Worm (Caenorhabditis elegans) whole organism, young adult: ENCODE measurements around the gene letm-1.

ENCODE experiments used
- C17E4.6 ChIP-seq: fragments of 200-800 bp; sonication (Bioruptor generic); IDR thresholded peaks from 2 replicates; pipeline ENCODE4 v1.3.6; 2022; ENCODE audit warnings: missing genetic modification reagents, missing genetic modification characterization, missing compliant biosample characterization
- Y79H2A.3 ChIP-seq: fragments of 200-800 bp; sonication (Bioruptor generic); conservative IDR thresholded peaks from 2 replicates; pipeline ENCODE4 v1.3.6; 2022; ENCODE audit warnings: missing genetic modification reagents, missing genetic modification characterization, missing compliant biosample characterization
- akir-1 ChIP-seq: fragments of 200-800 bp; sonication (Bioruptor generic); optimal IDR thresholded peaks from 2 replicates; lab custom pipeline; 2018; ENCODE audit warnings: mild to moderate bottlenecking, missing genetic modification characterization, moderate library complexity, missing compliant biosample characterization
- ama-1 ChIP-seq, 3 experiments: fragments of 150-350 bp in 1 of 3; sonication (generic microtip) in 2 of 3; optimal IDR thresholded peaks; 2 replicates each; lab custom pipeline; 2014 to 2018; ENCODE audit warnings: missing biosample characterization in 2 of 3, missing genetic modification characterization in 2 of 3, missing genetic modification reagents in 2 of 3
- nhr-80 ChIP-seq: sonication (generic microtip); optimal IDR thresholded peaks from 2 replicates; lab custom pipeline; 2016; ENCODE audit warnings: missing genetic modification characterization, missing compliant biosample characterization
- rcor-1 ChIP-seq: fragments of 200-800 bp; sonication (Bioruptor generic); IDR thresholded peaks from 2 replicates; pipeline ENCODE4 v1.3.6; 2022; ENCODE audit warnings: missing genetic modification reagents, missing genetic modification characterization, missing compliant biosample characterization
- snpc-3.4 ChIP-seq: sonication (generic microtip); optimal IDR thresholded peaks from 2 replicates; lab custom pipeline; 2017; ENCODE audit warnings: missing genetic modification characterization, mild to moderate bottlenecking, missing compliant biosample characterization, antibody characterized with exemption, moderate library complexity, missing genotype, missing genetic modification reagents
- somi-1 ChIP-seq: fragments of 200-800 bp; sonication (Bioruptor generic); optimal IDR thresholded peaks from 2 replicates; lab custom pipeline; 2018; ENCODE audit warnings: mild to moderate bottlenecking, missing genetic modification characterization, missing compliant biosample characterization
- ztf-22 ChIP-seq: fragments of 200-800 bp; sonication (Bioruptor generic); optimal IDR thresholded peaks from 2 replicates; lab custom pipeline; 2018; ENCODE audit warnings: mild to moderate bottlenecking, missing genetic modification characterization, moderate library complexity, missing compliant biosample characterization

- TF ChIP-seq C17E4.6 (GFP tag; lab: Robert Waterston, UW) (no peak), somi-1 (GFP tag; lab: Kevin White, UChicago) (no peak), Y79H2A.3 (GFP tag; lab: Robert Waterston, UW) (no peak), snpc-3.4 (tag; lab: Kevin White, UChicago) (no peak), nhr-80 (tag; lab: Kevin White, UChicago) (no peak), ztf-22 (GFP tag; lab: Kevin White, UChicago) (no peak), akir-1 (GFP tag; lab: Kevin White, UChicago) (no peak), rcor-1 (GFP tag; lab: Robert Waterston, UW) (no peak), ama-1 (optimal IDR thresholded peaks at IDR 0.05; lab: Kevin White, UChicago) (no peak), ama-1 (GFP tag; optimal IDR thresholded peaks at IDR 0.05; lab: Kevin White, UChicago) (no peak)
Observed at ce11 chrV:13625517-13626097, 35.5 kb upstream of the letm-1 start, which contains the start of the genes nduv-2 and F53F4.12.
